Worm (Caenorhabditis elegans) whole organism, mixed stage, embryonic: ENCODE data around the gene gid-8.

Source experiments
- nhr-12 ChIP-seq: fragments of 150-350 bp; optimal IDR thresholded peaks from 2 replicates; lab custom pipeline; 2014; ENCODE audit warnings: missing biosample characterization, missing genetic modification characterization
- nhr-237 ChIP-seq: fragments of 150-350 bp; optimal IDR thresholded peaks from 2 replicates; lab custom pipeline; 2014; ENCODE audit warnings: missing biosample characterization, missing genetic modification characterization
- nhr-76 ChIP-seq: sonication (generic microtip); optimal IDR thresholded peaks from 2 replicates; lab custom pipeline; 2017; ENCODE audit warnings: missing biosample characterization, missing genetic modification characterization
- pha-4 ChIP-seq: fragments of 150-350 bp; optimal IDR thresholded peaks from 2 replicates; lab custom pipeline; 2018; ENCODE audit warnings: missing biosample characterization, missing genetic modification reagents, missing genetic modification characterization
- snpc-4 ChIP-seq: fragments of 150-350 bp; optimal IDR thresholded peaks from 2 replicates; lab custom pipeline; 2014; ENCODE audit warnings: missing biosample characterization, missing genetic modification characterization

ce11 chrV:1438205-1438604 is 29.3 kb upstream of the gid-8 start:
- TF ChIP-seq snpc-4 (tag; lab: Kevin White, UChicago) (no peak), nhr-76 (tag; lab: Kevin White, UChicago) (no peak), nhr-12 (tag; lab: Kevin White, UChicago) (no peak), nhr-237 (tag; lab: Kevin White, UChicago) (no peak), pha-4 (tag; lab: Kevin White, UChicago) (no peak)
